Worm (Caenorhabditis elegans) whole organism, L4 larva: ENCODE measurements around the gene F46B6.2.

Experiments used
- D1046.2 ChIP-seq: fragments of 200-800 bp; sonication (Bioruptor generic); IDR thresholded peaks from 2 replicates; pipeline ENCODE4 v1.3.6; 2022; ENCODE audit warnings: missing genetic modification characterization, missing compliant biosample characterization
- F10B5.3 ChIP-seq: sonication (generic microtip); optimal IDR thresholded peaks from 2 replicates; lab custom pipeline; 2016; ENCODE audit warnings: mild to moderate bottlenecking, missing genetic modification characterization, missing compliant biosample characterization
- F26F4.8 ChIP-seq: fragments of 200-800 bp; sonication (Bioruptor generic); conservative IDR thresholded peaks from 2 replicates; pipeline ENCODE4 v1.3.6; 2022; ENCODE audit warnings: missing genetic modification characterization, missing compliant biosample characterization
- Y105C5A.15 ChIP-seq: fragments of 200-800 bp; sonication (Bioruptor generic); IDR thresholded peaks from 2 replicates; pipeline ENCODE4 v1.3.6; 2022; ENCODE audit warnings: missing genetic modification characterization, missing compliant biosample characterization
- Y48G9A.11 ChIP-seq: fragments of 200-800 bp; sonication (Bioruptor generic); IDR thresholded peaks from 2 replicates; pipeline ENCODE4 v1.3.6; 2022; ENCODE audit warnings: missing genetic modification reagents, missing genetic modification characterization, missing compliant biosample characterization
- Y75B8A.6 ChIP-seq: fragments of 200-800 bp; sonication (Bioruptor generic); IDR thresholded peaks from 2 replicates; pipeline ENCODE4 v1.3.6; 2022; ENCODE audit warnings: missing genetic modification reagents, missing genetic modification characterization, missing compliant biosample characterization
- ceh-32 ChIP-seq: sonication (generic microtip); optimal IDR thresholded peaks from 2 replicates; lab custom pipeline; 2016; ENCODE audit warnings: mild to moderate bottlenecking, missing genetic modification characterization, missing compliant biosample characterization; ENCODE audit not compliant: poor library complexity
- ceh-62 ChIP-seq: sonication (generic microtip); optimal IDR thresholded peaks from 2 replicates; lab custom pipeline; 2017; ENCODE audit warnings: missing biosample characterization, missing genetic modification characterization
- ces-1 ChIP-seq: fragments of 150-350 bp; sonication (generic microtip); optimal IDR thresholded peaks from 4 replicates; lab custom pipeline; 2014; ENCODE audit warnings: missing biosample characterization, missing genetic modification reagents, missing genetic modification characterization
- cey-2 ChIP-seq: sonication (generic microtip); optimal IDR thresholded peaks from 3 replicates; lab custom pipeline; 2017; ENCODE audit warnings: missing genetic modification characterization, mild to moderate bottlenecking, missing compliant biosample characterization, antibody characterized with exemption, borderline replicate concordance; ENCODE audit not compliant: insufficient read depth
- daf-16 ChIP-seq, 3 experiments: sonication (generic microtip); optimal IDR thresholded peaks; 2 replicates each; lab custom pipeline; 2016 to 2017; ENCODE audit warnings: missing genetic modification characterization in 3 of 3, missing genetic modification reagents in 3 of 3, mild to moderate bottlenecking in 2 of 3, missing compliant biosample characterization in 2 of 3, missing biosample characterization in 1 of 3, moderate library complexity in 1 of 3
- daf-19 ChIP-seq: fragments of 200-800 bp; sonication (Bioruptor generic); conservative IDR thresholded peaks from 2 replicates; pipeline ENCODE4 v1.3.6; 2022; ENCODE audit warnings: missing genetic modification characterization, missing compliant biosample characterization
- dmd-6 ChIP-seq: fragments of 200-800 bp; sonication (Bioruptor generic); IDR thresholded peaks from 2 replicates; pipeline ENCODE4 v1.3.6; 2022; ENCODE audit warnings: missing genetic modification reagents, missing genetic modification characterization, missing compliant biosample characterization
- dve-1 ChIP-seq: sonication (generic microtip); optimal IDR thresholded peaks from 2 replicates; lab custom pipeline; 2017; ENCODE audit warnings: antibody characterized with exemption, mild to moderate bottlenecking, missing genetic modification characterization, missing compliant biosample characterization; ENCODE audit not compliant: insufficient read depth
- egl-27 ChIP-seq: sonication (generic microtip); optimal IDR thresholded peaks from 3 replicates; lab custom pipeline; 2017; ENCODE audit warnings: missing biosample characterization, missing genetic modification reagents, missing genetic modification characterization
- fos-1 ChIP-seq: fragments of 150-350 bp; optimal IDR thresholded peaks from 2 replicates; lab custom pipeline; 2014; ENCODE audit warnings: missing biosample characterization, missing genetic modification characterization
- gei-8 ChIP-seq: fragments of 200-800 bp; sonication (Bioruptor generic); optimal IDR thresholded peaks from 2 replicates; lab custom pipeline; 2018; ENCODE audit warnings: mild to moderate bottlenecking, missing genetic modification characterization, missing compliant biosample characterization
- hlh-11 ChIP-seq: fragments of 200-800 bp; sonication (Bioruptor generic); optimal IDR thresholded peaks from 2 replicates; lab custom pipeline; 2018; ENCODE audit warnings: mild to moderate bottlenecking, missing genetic modification characterization, missing compliant biosample characterization
- hlh-30 ChIP-seq: sonication (generic microtip); optimal IDR thresholded peaks from 2 replicates; lab custom pipeline; 2017; ENCODE audit warnings: antibody characterized with exemption, mild to moderate bottlenecking, missing genetic modification characterization, missing compliant biosample characterization; ENCODE audit not compliant: insufficient read depth
- hmg-1.1 ChIP-seq: fragments of 200-800 bp; sonication (Bioruptor generic); IDR thresholded peaks from 2 replicates; pipeline ENCODE4 v1.3.6; 2022; ENCODE audit warnings: missing genetic modification reagents, missing genetic modification characterization, missing compliant biosample characterization
- jun-1 ChIP-seq: fragments of 150-350 bp; optimal IDR thresholded peaks from 2 replicates; lab custom pipeline; 2014; ENCODE audit warnings: missing biosample characterization, missing genetic modification reagents, missing genetic modification characterization
- lim-7 ChIP-seq: fragments of 200-800 bp; sonication (Bioruptor generic); IDR thresholded peaks from 2 replicates; pipeline ENCODE4 v1.3.6; 2022; ENCODE audit warnings: missing genetic modification characterization, missing compliant biosample characterization
- lin-13 ChIP-seq: fragments of 150-350 bp; optimal IDR thresholded peaks from 2 replicates; lab custom pipeline; 2014; ENCODE audit warnings: missing biosample characterization, missing genetic modification reagents, missing genetic modification characterization
- lin-15B ChIP-seq: fragments of 150-350 bp; sonication (generic microtip); optimal IDR thresholded peaks from 3 replicates; lab custom pipeline; 2014; ENCODE audit warnings: missing biosample characterization, missing genetic modification characterization
- lin-39 ChIP-seq: fragments of 150-350 bp; optimal IDR thresholded peaks from 2 replicates; lab custom pipeline; 2014; ENCODE audit warnings: missing biosample characterization, missing genetic modification reagents, missing genetic modification characterization
- madf-9 ChIP-seq: fragments of 200-800 bp; sonication (Bioruptor generic); conservative IDR thresholded peaks from 2 replicates; pipeline ENCODE4 v1.3.6; 2022; ENCODE audit warnings: missing genetic modification reagents, missing genetic modification characterization, missing compliant biosample characterization
- mdt-29 ChIP-seq: fragments of 200-800 bp; sonication (Bioruptor generic); IDR thresholded peaks from 2 replicates; pipeline ENCODE4 v1.3.6; 2022; ENCODE audit warnings: missing genetic modification reagents, missing genetic modification characterization, missing compliant biosample characterization
- mep-1 ChIP-seq: fragments of 150-350 bp; sonication (generic microtip); optimal IDR thresholded peaks from 3 replicates; lab custom pipeline; 2014; ENCODE audit warnings: missing biosample characterization, missing genetic modification characterization
- mxl-3 ChIP-seq: fragments of 200-800 bp; sonication (Bioruptor generic); optimal IDR thresholded peaks from 2 replicates; lab custom pipeline; 2018; ENCODE audit warnings: mild to moderate bottlenecking, missing genetic modification characterization, missing compliant biosample characterization
- nhr-237 ChIP-seq: sonication (generic microtip); optimal IDR thresholded peaks from 2 replicates; lab custom pipeline; 2017; ENCODE audit warnings: missing biosample characterization, missing genetic modification characterization
- nhr-25 ChIP-seq: sonication (generic microtip); optimal IDR thresholded peaks from 2 replicates; lab custom pipeline; 2017; ENCODE audit warnings: missing genetic modification characterization, mild to moderate bottlenecking, missing compliant biosample characterization, antibody characterized with exemption, moderate library complexity, borderline replicate concordance; ENCODE audit not compliant: insufficient read depth
- nhr-42 ChIP-seq: fragments of 200-800 bp; sonication (Bioruptor generic); IDR thresholded peaks from 2 replicates; pipeline ENCODE4 v1.3.6; 2022; ENCODE audit warnings: missing genetic modification characterization, missing compliant biosample characterization
- nhr-48 ChIP-seq: sonication (generic microtip); optimal IDR thresholded peaks from 2 replicates; lab custom pipeline; 2016; ENCODE audit warnings: mild to moderate bottlenecking, missing genetic modification characterization, missing compliant biosample characterization
- nhr-77 ChIP-seq: fragments of 150-350 bp; optimal IDR thresholded peaks from 2 replicates; lab custom pipeline; 2014; ENCODE audit warnings: missing biosample characterization, missing genetic modification characterization
- php-3 ChIP-seq: fragments of 200-800 bp; sonication (Bioruptor generic); IDR thresholded peaks from 2 replicates; pipeline ENCODE4 v1.3.6; 2022; ENCODE audit warnings: missing genetic modification reagents, missing genetic modification characterization, missing compliant biosample characterization
- rbr-2 ChIP-seq: sonication (generic microtip); optimal IDR thresholded peaks from 2 replicates; lab custom pipeline; 2016; ENCODE audit warnings: missing genotype, missing genetic modification characterization, missing compliant biosample characterization
- sdz-12 ChIP-seq: fragments of 200-800 bp; sonication (Bioruptor generic); optimal IDR thresholded peaks from 2 replicates; lab custom pipeline; 2018; ENCODE audit warnings: mild to moderate bottlenecking, missing genetic modification characterization, missing compliant biosample characterization
- skn-1 ChIP-seq: fragments of 150-350 bp; optimal IDR thresholded peaks from 2 replicates; lab custom pipeline; 2014; ENCODE audit warnings: missing biosample characterization, missing genetic modification characterization
- snpc-1.2 ChIP-seq: fragments of 200-800 bp; sonication (Bioruptor generic); IDR thresholded peaks from 2 replicates; pipeline ENCODE4 v1.3.6; 2022; ENCODE audit warnings: missing genetic modification reagents, missing genetic modification characterization, missing compliant biosample characterization
- snpc-4 ChIP-seq: fragments of 150-350 bp; optimal IDR thresholded peaks from 2 replicates; lab custom pipeline; 2014; ENCODE audit warnings: missing biosample characterization, missing genetic modification characterization
- spr-1 ChIP-seq: sonication (generic microtip); optimal IDR thresholded peaks from 2 replicates; lab custom pipeline; 2016; ENCODE audit warnings: mild to moderate bottlenecking, missing genetic modification characterization, missing compliant biosample characterization
- tra-1 ChIP-seq: fragments of 200-800 bp; sonication (Bioruptor generic); IDR thresholded peaks from 2 replicates; pipeline ENCODE4 v1.3.6; 2022; ENCODE audit warnings: missing genetic modification reagents, missing genetic modification characterization, missing compliant biosample characterization
- unc-62 ChIP-seq, 3 experiments: fragments of 150-350 bp in 1 of 3; sonication (generic microtip); optimal IDR thresholded peaks in 2 of 3; peaks in 1 of 3; 1 replicate in 1 of 3; 2 replicates in 2 of 3; lab custom pipeline; 2014 to 2017; ENCODE audit warnings: missing biosample characterization in 3 of 3, missing genetic modification characterization in 3 of 3, missing genetic modification reagents in 3 of 3, missing genotype in 1 of 3
- vab-7 ChIP-seq: fragments of 200-800 bp; sonication (Bioruptor generic); IDR thresholded peaks from 2 replicates; pipeline ENCODE4 v1.3.6; 2022; ENCODE audit warnings: missing genetic modification reagents, missing genetic modification characterization, missing compliant biosample characterization
- zfp-3 ChIP-seq: fragments of 200-800 bp; sonication (Bioruptor generic); conservative IDR thresholded peaks from 2 replicates; pipeline ENCODE4 v1.3.6; 2022; ENCODE audit warnings: missing genetic modification reagents, missing genetic modification characterization, missing compliant biosample characterization
- zip-11 ChIP-seq: fragments of 200-800 bp; sonication (Bioruptor generic); IDR thresholded peaks from 2 replicates; pipeline ENCODE4 v1.3.6; 2022; ENCODE audit warnings: missing genetic modification characterization, missing compliant biosample characterization

F46B6.2 gene

ce11 chrV:9789657-9790261 is 17.7 kb downstream of the F46B6.2 start, which contains the start of gene ztf-7 (continued):
- TF ChIP-seq zip-11 (GFP tag; lab: Robert Waterston, UW): no peak
- peak; percentile 69 for TF ChIP-seq jun-1
- no peak for TF ChIP-seq Y48G9A.11 (GFP tag; lab: Robert Waterston, UW)
- TF ChIP-seq nhr-42 (GFP tag; lab: Robert Waterston, UW): peak; percentile 94
- peak; percentile 93 for TF ChIP-seq zfp-3
- TF ChIP-seq F10B5.3 (tag; lab: Kevin White, UChicago): peak; percentile 79
- TF ChIP-seq mep-1 (tag; lab: Kevin White, UChicago): peak; percentile 97
- TF ChIP-seq mxl-3 (GFP tag; lab: Kevin White, UChicago): peak; percentile 99
- TF ChIP-seq daf-16 (GFP tag; optimal IDR thresholded peaks at IDR 0.05; lab: Kevin White, UChicago): peak; percentile 55 to 97
- peak; percentile 80 for TF ChIP-seq daf-16 (tag; optimal IDR thresholded peaks at IDR 0.05; lab: Kevin White, UChicago)
- 0 out of 2 replicates have a peak, but pooled peaks have one; percentile 18 for TF ChIP-seq snpc-1.2 (GFP tag; lab: Robert Waterston, UW)
- peak; percentile 91 for TF ChIP-seq hmg-1.1
- TF ChIP-seq daf-19 (GFP tag; lab: Robert Waterston, UW): peak; percentile 85

- TF ChIP-seq hmg-1.1 (no peak), mxl-3 (GFP tag; lab: Kevin White, UChicago) (peak; percentile 32), lim-7 (GFP tag; lab: Robert Waterston, UW) (no peak), hlh-30 (tag; lab: Kevin White, UChicago) (peak; percentile 37), snpc-1.2 (GFP tag; lab: Robert Waterston, UW) (no peak), lin-15B (tag; lab: Kevin White, UChicago) (no peak), Y105C5A.15 (GFP tag; lab: Robert Waterston, UW) (no peak), Y75B8A.6 (GFP tag; lab: Robert Waterston, UW) (no peak), skn-1 (no peak), nhr-77 (tag; lab: Kevin White, UChicago) (peak; percentile 60), spr-1 (tag; lab: Kevin White, UChicago) (no peak), lin-13 (GFP tag; lab: Kevin White, UChicago) (no peak), lin-39 (tag; lab: Kevin White, UChicago) (no peak), sdz-12 (GFP tag; lab: Kevin White, UChicago) (no peak), nhr-48 (tag; lab: Kevin White, UChicago) (no peak), nhr-25 (tag; lab: Kevin White, UChicago) (no peak), daf-16 (GFP tag; optimal IDR thresholded peaks at IDR 0.05; lab: Kevin White, UChicago) (no peak), daf-16 (tag; optimal IDR thresholded peaks at IDR 0.05; lab: Kevin White, UChicago) (peak; percentile 90), hlh-11 (tag; lab: Kevin White, UChicago) (peak; percentile 82), php-3 (peak; percentile 69), tra-1 (no peak), rbr-2 (no peak), dve-1 (tag; lab: Kevin White, UChicago) (peak; percentile 92), ceh-32 (no peak), ces-1 (GFP tag; lab: Kevin White, UChicago) (no peak), mep-1 (tag; lab: Kevin White, UChicago) (no peak), D1046.2 (GFP tag; lab: Robert Waterston, UW) (no peak), F26F4.8 (GFP tag; lab: Robert Waterston, UW) (no peak), mdt-29 (GFP tag; lab: Robert Waterston, UW) (no peak), dmd-6 (GFP tag; lab: Robert Waterston, UW) (peak; percentile 79), snpc-4 (tag; lab: Kevin White, UChicago) (no peak), unc-62 (GFP tag; optimal IDR thresholded peaks at IDR 0.05 in 1 of 2; lab: Kevin White, UChicago) (peak in 1 of 2 experiments; percentile 26), unc-62 (tag; optimal IDR thresholded peaks at IDR 0.05; lab: Kevin White, UChicago) (no peak), gei-8 (GFP tag; lab: Kevin White, UChicago) (no peak), egl-27 (tag; lab: Kevin White, UChicago) (no peak), madf-9 (GFP tag; lab: Robert Waterston, UW) (no peak), cey-2 (tag; lab: Kevin White, UChicago) (no peak), ceh-62 (tag; lab: Kevin White, UChicago) (no peak), jun-1 (no peak), nhr-237 (tag; lab: Kevin White, UChicago) (no peak), vab-7 (GFP tag; lab: Robert Waterston, UW) (no peak), fos-1 (tag; lab: Kevin White, UChicago) (no peak)
These were observed 19.2 kb downstream of the F46B6.2 start, which contains the start of gene lipl-2 for ce11 chrV:9791332-9791731. Gene lipl-2, plus strand, starts transcription at chrV:9791567.
